Fruit fly (Drosophila melanogaster): Measurements from ENCODE around the gene CG7294.

Gene CG7294

DNA sequence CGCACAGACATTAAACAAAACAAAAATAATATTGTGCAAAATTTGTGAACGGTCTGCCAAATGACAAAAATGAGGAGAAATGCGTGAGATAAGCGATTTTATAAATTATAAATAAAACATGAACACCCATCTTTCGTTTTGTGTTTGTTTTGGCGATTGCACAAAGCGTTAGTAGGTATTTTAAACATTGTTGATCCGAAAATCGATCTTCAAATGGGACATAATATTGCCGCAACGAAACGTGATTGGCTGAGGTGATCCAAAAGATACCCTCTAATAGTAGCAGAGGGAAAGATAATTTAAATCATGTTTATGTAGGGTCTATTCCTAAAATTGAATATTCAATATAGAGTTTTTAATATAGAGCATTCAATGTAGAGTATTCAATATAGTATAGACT lies 9.5 kb downstream of the CG7294 start:
- TF ChIP-seq ey (GFP tag; optimal IDR thresholded peaks at IDR 0.05) (peak; percentile 18), h (GFP tag; optimal IDR thresholded peaks at IDR 0.05) (peak; percentile 2), br (GFP tag; optimal IDR thresholded peaks at IDR 0.05) (no peak), N (GFP tag; optimal IDR thresholded peaks at IDR 0.05) (no peak)

DNA sequence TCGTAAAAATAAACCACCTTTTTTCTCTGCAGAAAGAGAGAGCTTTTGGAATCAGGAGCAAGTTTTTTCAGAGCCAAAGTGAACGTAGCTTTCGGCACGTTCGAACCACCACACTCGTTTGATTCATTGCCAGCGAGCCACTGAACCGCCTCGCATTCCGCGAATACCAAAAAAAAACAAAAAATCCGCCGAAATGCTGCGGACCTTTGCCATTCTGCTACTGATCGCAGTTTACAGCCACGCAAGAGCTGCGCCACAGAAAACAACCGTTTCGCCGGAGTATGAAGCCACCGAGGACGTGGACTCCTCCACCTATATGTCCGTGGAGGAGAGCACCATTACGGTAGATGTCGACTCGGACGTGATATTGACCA lies 11.4 kb downstream of the CG7294 start:
- TF ChIP-seq lola (GFP tag; optimal IDR thresholded peaks at IDR 0.05) (no peak), fru (GFP tag; optimal IDR thresholded peaks at IDR 0.05) (peak; percentile 13)

DNA sequence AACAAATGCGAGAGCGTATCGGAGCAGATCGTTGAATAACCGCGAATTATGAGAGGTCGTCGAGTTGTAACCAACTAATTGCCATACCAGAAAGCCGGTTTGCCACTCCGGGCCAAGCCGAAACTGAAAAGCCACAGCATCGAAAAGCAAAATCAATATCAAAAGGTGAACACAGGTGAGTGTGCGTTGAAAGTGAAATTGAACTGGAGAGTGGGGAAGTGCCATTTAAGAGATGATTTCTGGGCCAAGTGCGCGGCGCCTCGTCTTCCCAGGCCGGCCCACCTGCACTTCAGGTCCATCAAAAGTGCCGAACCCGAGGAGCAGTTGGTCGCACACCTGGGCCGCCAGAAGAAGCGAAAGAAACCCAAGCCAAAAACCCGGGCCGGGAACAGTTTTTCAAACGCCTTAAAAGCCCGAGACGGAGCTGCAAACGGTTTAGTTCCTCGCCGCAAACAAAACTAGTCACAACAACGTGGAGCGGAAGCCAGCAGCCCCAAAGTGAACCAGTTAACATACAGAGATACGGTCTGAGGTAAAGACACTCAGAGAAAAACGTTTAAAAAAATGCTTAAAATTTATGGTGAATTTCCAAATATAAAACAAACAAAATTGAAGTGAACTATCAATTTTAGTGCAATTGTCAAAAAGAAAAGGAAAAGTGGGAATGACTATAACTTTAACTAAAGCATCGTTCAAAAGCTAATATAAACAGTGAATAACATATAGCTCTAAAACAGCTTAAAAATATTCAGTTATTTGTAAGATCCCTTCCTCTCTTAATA lies 11.9 kb downstream of the CG7294 start, which contains the start of gene CG17104:
Gene CG17104, plus strand, starts transcription at position 266 of the 782 bp plus-strand sequence.
- TF ChIP-seq HLH106 (tag; optimal IDR thresholded peaks at IDR 0.05) (peak; percentile 54), tai (GFP tag; optimal IDR thresholded peaks at IDR 0.05) (peak; percentile 32), OdsH (GFP tag; optimal IDR thresholded peaks at IDR 0.05) (peak; percentile 48), Hnf4 (GFP tag; optimal IDR thresholded peaks at IDR 0.05) (peak; percentile 29), CG32264 (GFP tag; optimal IDR thresholded peaks at IDR 0.05) (no peak), woc (GFP tag; optimal IDR thresholded peaks at IDR 0.05) (peak; percentile 55), dmrt93B (GFP tag; optimal IDR thresholded peaks at IDR 0.05) (no peak), sv (GFP tag; optimal IDR thresholded peaks at IDR 0.05) (no peak), brk (GFP tag; optimal IDR thresholded peaks at IDR 0.05) (no peak), h (GFP tag; optimal IDR thresholded peaks at IDR 0.05) (peak; percentile 63), ey (GFP tag; optimal IDR thresholded peaks at IDR 0.05) (peak; percentile 44), Sp1 (GFP tag; optimal IDR thresholded peaks at IDR 0.05) (peak; percentile 46), Dfd (GFP tag; optimal IDR thresholded peaks at IDR 0.05) (no peak), foxo (GFP tag; optimal IDR thresholded peaks at IDR 0.05) (peak in 1 of 2 experiments; percentile 60), br (GFP tag; optimal IDR thresholded peaks at IDR 0.05) (peak; percentile 33), usp (GFP tag; optimal IDR thresholded peaks at IDR 0.05) (no peak), fru (GFP tag; optimal IDR thresholded peaks at IDR 0.05) (peak; percentile 75), rgr (GFP tag; optimal IDR thresholded peaks at IDR 0.05) (peak; percentile 58)

DNA sequence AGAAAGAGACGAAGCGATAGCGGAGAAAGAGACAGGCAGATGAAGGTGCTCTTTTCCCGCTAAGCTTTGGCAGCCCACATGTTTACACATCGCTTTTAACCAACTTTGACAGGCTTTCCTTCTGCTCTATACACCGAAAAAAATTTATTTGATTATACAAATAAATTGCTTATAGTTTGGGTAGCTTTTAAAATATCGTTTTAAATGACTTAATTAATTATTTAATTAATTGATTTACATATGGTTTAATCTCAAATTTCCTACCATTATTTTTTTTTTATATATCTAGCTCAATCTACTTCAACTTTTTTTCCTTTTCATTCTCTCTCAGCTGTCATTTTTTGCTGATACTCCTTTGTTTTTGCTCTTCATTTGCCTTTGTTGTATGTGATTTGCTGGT lies 16.1 kb downstream of the CG7294 start:
- TF ChIP-seq HLH106 (tag; optimal IDR thresholded peaks at IDR 0.05) (peak; percentile 9), psq (GFP tag; optimal IDR thresholded peaks at IDR 0.05) (peak; percentile 2), N (GFP tag; optimal IDR thresholded peaks at IDR 0.05) (no peak)

DNA sequence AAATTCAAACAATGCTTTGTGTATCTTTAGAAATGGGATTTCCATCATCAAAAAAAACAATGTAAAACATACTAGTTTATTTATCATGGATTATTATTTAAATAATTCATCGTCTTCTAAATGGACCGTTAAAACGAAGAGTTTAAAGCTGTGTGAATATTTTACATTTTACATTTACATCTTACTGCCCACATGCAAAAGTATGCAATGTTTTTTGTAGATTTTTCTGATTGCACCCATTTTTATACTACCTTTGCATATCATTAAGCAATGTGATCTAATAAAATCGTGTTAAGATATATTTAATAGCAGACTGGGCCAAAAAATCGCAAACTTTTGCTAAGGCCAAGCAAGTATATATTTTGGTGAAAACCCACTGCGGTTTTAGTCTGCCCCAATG lies 17.5 kb downstream of the CG7294 start:
- no peak for TF ChIP-seq Mio (GFP tag; optimal IDR thresholded peaks at IDR 0.05)
- no peak for TF ChIP-seq Jra (GFP tag; optimal IDR thresholded peaks at IDR 0.05)
- no peak for TF ChIP-seq jim (GFP tag; optimal IDR thresholded peaks at IDR 0.05)
- TF ChIP-seq rgr (GFP tag; optimal IDR thresholded peaks at IDR 0.05): no peak
- no peak for TF ChIP-seq psq (GFP tag; optimal IDR thresholded peaks at IDR 0.05)
- TF ChIP-seq HLH106 (tag; optimal IDR thresholded peaks at IDR 0.05): no peak
- TF ChIP-seq foxo (GFP tag; optimal IDR thresholded peaks at IDR 0.05): no peak
- TF ChIP-seq usp (GFP tag; optimal IDR thresholded peaks at IDR 0.05): no peak
- peak; percentile 41 for TF ChIP-seq Myc (optimal IDR thresholded peaks at IDR 0.05)

DNA sequence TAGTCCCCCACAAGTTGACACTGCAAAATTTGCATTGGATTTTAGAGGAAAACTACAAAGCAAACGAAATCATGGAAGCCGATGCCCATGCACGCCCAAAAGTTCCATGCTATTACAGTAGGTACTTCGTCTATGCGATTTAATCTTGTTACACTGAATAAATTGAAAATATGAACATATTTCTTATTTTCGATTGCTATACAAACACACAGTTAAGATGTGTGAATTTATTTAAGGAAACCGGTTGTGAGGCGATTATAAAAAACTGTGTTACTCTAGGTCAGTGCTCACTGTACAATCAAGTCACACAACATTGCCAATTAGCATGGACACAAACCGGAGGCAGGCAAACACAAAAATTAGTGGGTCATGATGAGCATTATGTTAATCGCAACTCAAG lies 23.5 kb downstream of the CG7294 start:
- no peak for TF ChIP-seq Jra (GFP tag; optimal IDR thresholded peaks at IDR 0.05)
- no peak for TF ChIP-seq dl (GFP tag; optimal IDR thresholded peaks at IDR 0.05; ENCODE audit: insufficient read depth in 1 of 2, partially characterized antibody in 2 of 2)
- TF ChIP-seq rgr (GFP tag; optimal IDR thresholded peaks at IDR 0.05): peak; percentile 54
- peak; percentile 33 for TF ChIP-seq HLH106 (tag; optimal IDR thresholded peaks at IDR 0.05)
- peak; percentile 19 for TF ChIP-seq OdsH (GFP tag; optimal IDR thresholded peaks at IDR 0.05)
- peak; percentile 12 for TF ChIP-seq br (GFP tag; optimal IDR thresholded peaks at IDR 0.05)
- peak in 1 of 2 experiments; percentile 50 for TF ChIP-seq foxo (GFP tag; optimal IDR thresholded peaks at IDR 0.05)
- TF ChIP-seq sv (GFP tag; optimal IDR thresholded peaks at IDR 0.05): peak; percentile 70
- peak; percentile 16 for TF ChIP-seq Hnf4 (GFP tag; optimal IDR thresholded peaks at IDR 0.05)
- peak; percentile 45 for TF ChIP-seq h (GFP tag; optimal IDR thresholded peaks at IDR 0.05)
- peak; percentile 22 for TF ChIP-seq fru (GFP tag; optimal IDR thresholded peaks at IDR 0.05)
- TF ChIP-seq ey (GFP tag; optimal IDR thresholded peaks at IDR 0.05): peak; percentile 56
- TF ChIP-seq CrebA (GFP tag; optimal IDR thresholded peaks at IDR 0.05; ENCODE audit: borderline replicate concordance): no peak
- TF ChIP-seq Hr83 (GFP tag; optimal IDR thresholded peaks at IDR 0.05; ENCODE audit: poor library complexity, severe bottlenecking): no peak

Measured in whole organism, wandering third instar larva.